Worm (Caenorhabditis elegans) whole organism, L4/young adult: ENCODE data around the gene glb-4.

Experiments used
- W03F9.2 ChIP-seq: fragments of 150-350 bp; optimal IDR thresholded peaks from 2 replicates; lab custom pipeline; 2014; ENCODE audit warnings: missing biosample characterization, missing genetic modification characterization
- dao-5 ChIP-seq: sonication (generic microtip); optimal IDR thresholded peaks from 2 replicates; lab custom pipeline; 2016; ENCODE audit warnings: missing genotype, missing genetic modification characterization, moderate library complexity, missing compliant biosample characterization
- him-1 ChIP-seq: sonication (generic microtip); optimal IDR thresholded peaks from 2 replicates; lab custom pipeline; 2016; ENCODE audit warnings: missing genotype, missing genetic modification reagents, missing genetic modification characterization, missing compliant biosample characterization

ce11 chrII:11127364-11127763 is 16.4 kb upstream of the glb-4 start, which contains the start of gene F40F8.1:
- TF ChIP-seq him-1 (tag; lab: Kevin White, UChicago): no peak
- TF ChIP-seq W03F9.2 (tag; lab: Kevin White, UChicago): no peak
- TF ChIP-seq dao-5 (tag; lab: Kevin White, UChicago): no peak
